Fruit fly (Drosophila melanogaster) whole organism, pupa: ENCODE measurements around the gene CG31751.

ENCODE experiments used
- CG10348 ChIP-seq: fragments of 200-800 bp; sonication (Bioruptor generic); IDR thresholded peaks from 2 replicates; pipeline ENCODE4 v1.3.6; 2022; ENCODE audit warnings: missing biosample characterization, missing genetic modification characterization
- CG12605 ChIP-seq: fragments of 200-800 bp; sonication (Bioruptor generic); IDR thresholded peaks from 2 replicates; pipeline ENCODE4 v1.3.6; 2022; ENCODE audit warnings: missing biosample characterization, missing genetic modification characterization
- CG13204 ChIP-seq: fragments of 200-800 bp; sonication (Bioruptor generic); optimal IDR thresholded peaks from 2 replicates; lab custom pipeline; 2018; ENCODE audit warnings: missing biosample characterization, mild to moderate bottlenecking, missing genetic modification characterization, moderate library complexity
- CG14655 ChIP-seq: fragments of 200-800 bp; sonication (Bioruptor generic); optimal IDR thresholded peaks from 3 replicates; lab custom pipeline; 2017; ENCODE audit warnings: mild to moderate bottlenecking, missing biosample characterization, missing genetic modification reagents, missing genetic modification characterization
- CG15710 ChIP-seq: fragments of 200-800 bp; sonication (Bioruptor generic); optimal IDR thresholded peaks from 2 replicates; lab custom pipeline; 2018; ENCODE audit warnings: missing biosample characterization, mild to moderate bottlenecking, missing genetic modification characterization, moderate library complexity
- CG17806 ChIP-seq: fragments of 200-800 bp; sonication (Bioruptor generic); optimal IDR thresholded peaks from 2 replicates; lab custom pipeline; 2018; ENCODE audit warnings: missing biosample characterization, mild to moderate bottlenecking, missing genetic modification characterization, moderate library complexity
- CG32121 ChIP-seq: fragments of 200-800 bp; sonication (Bioruptor generic); IDR thresholded peaks from 2 replicates; pipeline ENCODE4 v1.3.6; 2022; ENCODE audit warnings: missing biosample characterization, missing genetic modification characterization
- CG34367 ChIP-seq: fragments of 200-800 bp; sonication (Bioruptor generic); optimal IDR thresholded peaks from 2 replicates; lab custom pipeline; 2018; ENCODE audit warnings: missing biosample characterization, mild to moderate bottlenecking, missing genetic modification characterization
- CG4496 ChIP-seq: fragments of 200-800 bp; sonication (Bioruptor generic); IDR thresholded peaks from 3 replicates; pipeline ENCODE4 v1.3.6; 2022; ENCODE audit warnings: missing biosample characterization, missing genetic modification characterization
- CG8159 ChIP-seq: fragments of 200-800 bp; sonication (Bioruptor generic); optimal IDR thresholded peaks from 3 replicates; lab custom pipeline; 2018; ENCODE audit warnings: missing biosample characterization, mild to moderate bottlenecking, missing genetic modification characterization, moderate library complexity
- CG8301 ChIP-seq: fragments of 200-800 bp; sonication (Bioruptor generic); optimal IDR thresholded peaks from 2 replicates; lab custom pipeline; 2018; ENCODE audit warnings: missing biosample characterization, mild to moderate bottlenecking, missing genetic modification characterization
- CG9948 ChIP-seq: fragments of 200-800 bp; sonication (Bioruptor generic); optimal IDR thresholded peaks from 2 replicates; lab custom pipeline; 2018; ENCODE audit warnings: missing biosample characterization, mild to moderate bottlenecking, missing genetic modification characterization, moderate library complexity
- D1 ChIP-seq: fragments of 200-800 bp; sonication (Bioruptor generic); optimal IDR thresholded peaks from 2 replicates; lab custom pipeline; 2018; ENCODE audit warnings: missing biosample characterization, mild to moderate bottlenecking, missing genetic modification characterization, moderate library complexity
- EcR ChIP-seq: fragments of 200-800 bp; sonication (Bioruptor generic); optimal IDR thresholded peaks from 3 replicates; lab custom pipeline; 2019; ENCODE audit warnings: missing biosample characterization, missing genetic modification characterization, mild to moderate bottlenecking, moderate library complexity, missing genetic modification reagents
- Ets98B ChIP-seq: fragments of 200-800 bp; sonication (Bioruptor generic); IDR thresholded peaks from 2 replicates; pipeline ENCODE4 v1.3.6; 2022; ENCODE audit warnings: missing biosample characterization, missing genetic modification characterization
- Pif1A ChIP-seq: fragments of 200-800 bp; sonication (Bioruptor generic); optimal IDR thresholded peaks from 3 replicates; lab custom pipeline; 2016; ENCODE audit warnings: missing biosample characterization, missing genetic modification characterization
- Pif1B ChIP-seq: fragments of 200-800 bp; sonication (Bioruptor generic); optimal IDR thresholded peaks from 3 replicates; lab custom pipeline; 2016; ENCODE audit warnings: missing biosample characterization, missing genetic modification characterization
- Snoo ChIP-seq: fragments of 200-800 bp; sonication (Bioruptor generic); optimal IDR thresholded peaks from 3 replicates; lab custom pipeline; 2017; ENCODE audit warnings: missing biosample characterization, mild to moderate bottlenecking, missing genetic modification characterization, inconsistent platforms
- fd96Ca ChIP-seq: fragments of 200-800 bp; sonication (Bioruptor generic); IDR thresholded peaks from 3 replicates; pipeline ENCODE4 v1.3.6; 2022; ENCODE audit warnings: missing biosample characterization, missing genetic modification characterization
- gl ChIP-seq: fragments of 200-800 bp; sonication (Bioruptor generic); optimal IDR thresholded peaks from 2 replicates; lab custom pipeline; 2018; ENCODE audit warnings: missing biosample characterization, mild to moderate bottlenecking, missing genetic modification characterization
- rn ChIP-seq: fragments of 200-800 bp; sonication (Bioruptor generic); IDR thresholded peaks from 2 replicates; pipeline ENCODE4 v1.3.6; 2022; ENCODE audit warnings: missing biosample characterization, missing genetic modification characterization

CG31751 gene

dm6 chr2L:18676948-18677820, at the start of gene CG31751, which contains the start of gene Mst36Fa:
TSS of gene CG31751 (plus strand) at chr2L:18677221.
TSS of gene Mst36Fa (minus strand) at chr2L:18676998.
- TF ChIP-seq Ets98B (GFP tag; lab: Robert Waterston, UW): 0 out of 2 replicates have a peak, but pooled peaks have one; percentile 23
- TF ChIP-seq CG32121 (GFP tag; lab: Robert Waterston, UW): no peak
- 0 out of 2 replicates have a peak, but pooled peaks have one; percentile 6 for TF ChIP-seq CG10348 (GFP tag; lab: Robert Waterston, UW)
- no peak for TF ChIP-seq Snoo (tag; lab: Kevin White, UChicago)
- TF ChIP-seq CG12605 (GFP tag; lab: Robert Waterston, UW): no peak
- peak; percentile 46; the same call in 1 of the 3 replicates for TF ChIP-seq CG4496
- TF ChIP-seq EcR: no peak
- TF ChIP-seq CG14655 (GFP tag; lab: Kevin White, UChicago): no peak

dm6 chr2L:18628104-18628503, 48.9 kb upstream of the CG31751 start:
- peak; percentile 34 for TF ChIP-seq Pif1B (GFP tag; lab: Kevin White, UChicago)
- no peak for TF ChIP-seq CG34367 (tag; lab: Kevin White, UChicago)
- TF ChIP-seq Snoo (tag; lab: Kevin White, UChicago): peak; percentile 58
- TF ChIP-seq Pif1A (GFP tag; lab: Kevin White, UChicago): peak; percentile 64
- peak; percentile 69 for TF ChIP-seq CG32121 (GFP tag; lab: Robert Waterston, UW)
- no peak for TF ChIP-seq gl
- peak; percentile 76 for TF ChIP-seq Ets98B (GFP tag; lab: Robert Waterston, UW)
- TF ChIP-seq rn: peak; percentile 66
- no peak for TF ChIP-seq fd96Ca (GFP tag; lab: Robert Waterston, UW)
- peak; percentile 84 for TF ChIP-seq CG14655 (GFP tag; lab: Kevin White, UChicago)
- peak; percentile 47 for TF ChIP-seq CG15710 (tag; lab: Kevin White, UChicago)
- TF ChIP-seq CG9948 (tag; lab: Kevin White, UChicago): peak; percentile 56
- TF ChIP-seq CG4496: peak; percentile 75; the same call in 2 of the 3 replicates
- TF ChIP-seq CG8159 (tag; lab: Kevin White, UChicago): peak; percentile 57
- TF ChIP-seq CG12605 (GFP tag; lab: Robert Waterston, UW): peak; percentile 29; the same call in 1 of the 2 replicates
- peak; percentile 38 for TF ChIP-seq D1 (tag; lab: Kevin White, UChicago)
- TF ChIP-seq CG8301 (tag; lab: Kevin White, UChicago): peak; percentile 82
- TF ChIP-seq EcR: no peak
- peak; percentile 37 for TF ChIP-seq CG13204
- TF ChIP-seq CG17806 (tag; lab: Kevin White, UChicago): peak; percentile 50
- TF ChIP-seq CG10348 (GFP tag; lab: Robert Waterston, UW): no peak

- TF ChIP-seq EcR: peak; percentile 63
- no peak for TF ChIP-seq Ets98B (GFP tag; lab: Robert Waterston, UW)
- peak; percentile 24 for TF ChIP-seq CG13204
These were observed 47.9 kb upstream of the CG31751 start for dm6 chr2L:18629144-18629543.

DNA sequence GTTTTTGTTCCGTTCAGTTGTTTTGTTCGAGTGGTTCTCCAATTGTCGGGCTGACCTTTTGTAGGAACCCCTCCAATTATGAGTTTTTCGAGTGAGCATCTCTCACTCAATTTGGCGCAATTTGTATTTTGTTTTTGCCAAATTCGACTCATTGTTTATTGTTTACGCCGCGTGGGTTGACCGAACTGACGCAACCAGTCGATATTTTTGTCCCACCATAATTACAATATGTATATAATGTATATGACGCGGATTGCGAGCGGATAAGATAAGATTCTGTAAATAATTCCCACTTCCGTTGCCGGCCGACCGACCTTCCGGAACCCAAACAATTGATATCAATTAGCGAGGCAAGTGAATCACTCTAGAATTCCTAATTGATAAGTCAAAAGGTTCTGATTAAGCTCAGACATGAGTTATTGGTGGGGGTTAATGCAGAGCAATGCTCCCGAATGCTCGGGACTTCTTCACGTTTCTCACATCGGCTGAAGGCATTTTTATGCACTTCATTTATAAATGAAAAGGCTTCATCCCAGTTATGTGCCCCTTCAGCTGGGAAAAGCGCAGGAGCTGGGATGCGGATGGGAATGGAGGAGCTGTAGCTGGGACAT, 46.3 kb upstream of the CG31751 start:
- TF ChIP-seq EcR: peak; percentile 77
- no peak for TF ChIP-seq CG14655 (GFP tag; lab: Kevin White, UChicago)
- TF ChIP-seq CG12605 (GFP tag; lab: Robert Waterston, UW): no peak
- no peak for TF ChIP-seq CG8159 (tag; lab: Kevin White, UChicago)

- TF ChIP-seq Pif1A (GFP tag; lab: Kevin White, UChicago) (no peak), CG17806 (tag; lab: Kevin White, UChicago) (no peak), CG32121 (GFP tag; lab: Robert Waterston, UW) (no peak), Snoo (tag; lab: Kevin White, UChicago) (no peak), CG8159 (tag; lab: Kevin White, UChicago) (no peak), CG13204 (no peak), CG10348 (GFP tag; lab: Robert Waterston, UW) (no peak), D1 (tag; lab: Kevin White, UChicago) (no peak), CG15710 (tag; lab: Kevin White, UChicago) (no peak), rn (no peak), CG12605 (GFP tag; lab: Robert Waterston, UW) (no peak), Ets98B (GFP tag; lab: Robert Waterston, UW) (no peak), CG4496 (no peak), fd96Ca (GFP tag; lab: Robert Waterston, UW) (no peak), CG34367 (tag; lab: Kevin White, UChicago) (no peak)
These were observed 44.6 kb upstream of the CG31751 start for dm6 chr2L:18632389-18632788.

dm6 chr2L:18638945-18639344, 38.1 kb upstream of the CG31751 start:
- TF ChIP-seq gl (no peak), CG10348 (GFP tag; lab: Robert Waterston, UW) (no peak), Pif1B (GFP tag; lab: Kevin White, UChicago) (no peak), fd96Ca (GFP tag; lab: Robert Waterston, UW) (no peak), CG17806 (tag; lab: Kevin White, UChicago) (no peak), CG13204 (no peak), CG32121 (GFP tag; lab: Robert Waterston, UW) (no peak), Ets98B (GFP tag; lab: Robert Waterston, UW) (no peak)
